ENCODE assay signal across 6 worm cellular contexts in the genomic region with DNA sequence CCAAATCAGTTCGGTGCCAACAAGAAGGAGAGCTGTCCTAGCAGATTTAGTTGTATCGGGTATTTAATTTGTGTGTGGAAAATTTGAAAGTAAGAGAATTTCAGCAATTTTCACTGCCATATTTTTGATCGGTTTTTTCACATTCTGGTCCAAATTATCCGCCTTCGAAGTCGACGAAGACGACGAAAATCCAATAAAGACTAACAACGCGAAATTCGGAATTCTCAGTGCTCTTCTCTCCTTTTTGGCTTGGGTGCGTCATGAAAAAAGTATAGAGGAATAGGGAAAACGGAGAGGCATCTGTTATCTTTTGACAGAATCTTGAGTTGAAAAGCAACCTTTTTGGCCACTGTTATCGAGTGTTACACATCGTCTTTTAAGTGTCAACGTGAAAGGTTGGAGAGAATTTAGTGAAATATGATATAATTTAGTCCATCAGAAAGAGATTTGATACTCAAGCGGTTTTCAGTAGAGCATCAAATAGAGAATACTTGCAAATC.
TF ChIP-seq lines count a peak whose summit lies in the region.

No protein-coding gene starts in this region.

TF ChIP-seq in whole organism, L1 larva, 84 proteins besides CTCF, POLR2A, EP300 and RAD21:
- TF ChIP-seq ceh-82 (tag; optimal IDR thresholded peaks at IDR 0.05; lab: Kevin White, UChicago) (peak in 1 of 3 experiments; percentile 4), egl-13 (tag; optimal IDR thresholded peaks at IDR 0.05; lab: Kevin White, UChicago) (no peak), lin-14 (GFP tag; optimal IDR thresholded peaks at IDR 0.05; lab: Kevin White, UChicago) (peak; percentile 54)
TF ChIP-seq in whole organism, L1 larva: peak in this region for 2.

TF ChIP-seq in whole organism, L2 larva, 48 proteins besides CTCF, POLR2A, EP300 and RAD21:
- no peak for TF ChIP-seq ztf-1 (GFP tag; conservative IDR thresholded peaks at IDR 0.05; lab: Robert Waterston, UW)
- TF ChIP-seq alr-1 (tag; optimal IDR thresholded peaks at IDR 0.05; lab: Kevin White, UChicago): no peak
- no peak for TF ChIP-seq gmeb-1 (tag; optimal IDR thresholded peaks at IDR 0.05; lab: Kevin White, UChicago)
- no peak for TF ChIP-seq F13H6.1 (tag; optimal IDR thresholded peaks at IDR 0.05; lab: Kevin White, UChicago)
- peak; percentile 20 for TF ChIP-seq unc-55 (GFP tag; optimal IDR thresholded peaks at IDR 0.05; lab: Kevin White, UChicago)
- TF ChIP-seq sma-3 (GFP tag; optimal IDR thresholded peaks at IDR 0.05; lab: Kevin White, UChicago): no peak
- TF ChIP-seq ceh-82 (tag; optimal IDR thresholded peaks at IDR 0.05; lab: Kevin White, UChicago): no peak

TF ChIP-seq in whole organism, L3 larva, 47 proteins besides CTCF, POLR2A, EP300 and RAD21:
- TF ChIP-seq unc-62 (GFP tag; optimal IDR thresholded peaks at IDR 0.05; lab: Kevin White, UChicago): peak; percentile 41
- TF ChIP-seq nhr-67 (tag; optimal IDR thresholded peaks at IDR 0.05; lab: Kevin White, UChicago): no peak
- TF ChIP-seq elt-1 (tag; optimal IDR thresholded peaks at IDR 0.05; lab: Kevin White, UChicago): peak; percentile 82
- no peak for TF ChIP-seq lin-15B (tag; optimal IDR thresholded peaks at IDR 0.05; lab: Kevin White, UChicago)

TF ChIP-seq in whole organism, L4 larva, 104 proteins besides CTCF, POLR2A, EP300 and RAD21:
- no peak for TF ChIP-seq ceh-44 (GFP tag; IDR thresholded peaks at IDR 0.05; lab: Robert Waterston, UW)
- 0 out of 2 replicates have a peak, but pooled peaks have one; percentile 7 for TF ChIP-seq dmd-6 (GFP tag; IDR thresholded peaks at IDR 0.05; lab: Robert Waterston, UW)
- peak in 1 of 2 experiments; percentile 10 for TF ChIP-seq unc-62 (GFP tag; optimal IDR thresholded peaks at IDR 0.05 in 1 of 2; lab: Kevin White, UChicago)
- no peak for TF ChIP-seq unc-62 (tag; optimal IDR thresholded peaks at IDR 0.05; lab: Kevin White, UChicago)
- TF ChIP-seq lin-15B (tag; optimal IDR thresholded peaks at IDR 0.05; lab: Kevin White, UChicago): no peak

TF ChIP-seq in whole organism, late embryonic, 69 proteins besides CTCF, POLR2A, EP300 and RAD21:
- TF ChIP-seq odd-2 (tag; optimal IDR thresholded peaks at IDR 0.05; lab: Kevin White, UChicago) (no peak), unc-42 (tag; optimal IDR thresholded peaks at IDR 0.05; lab: Kevin White, UChicago) (peak; percentile 76)
TF ChIP-seq in whole organism, late embryonic: peak in this region for 1.

TF ChIP-seq in whole organism, mixed stage, embryonic, 35 proteins besides CTCF, POLR2A, EP300 and RAD21:
- no peak for TF ChIP-seq zip-8 (tag; optimal IDR thresholded peaks at IDR 0.05; lab: Kevin White, UChicago)
- TF ChIP-seq ces-1 (GFP tag; optimal IDR thresholded peaks at IDR 0.05; lab: Kevin White, UChicago): peak; percentile 83
